Fruit fly (Drosophila melanogaster) whole organism, embryonic: ENCODE measurements around the gene clumsy.
A peak's percentile ranks its signal among the peaks of the same experiment; 100 is the strongest.

Source experiments
- B-H2 ChIP-seq: fragments of 200-800 bp; sonication (Bioruptor generic); optimal IDR thresholded peaks from 2 replicates; lab custom pipeline; 2018; ENCODE audit warnings: missing biosample characterization, mild to moderate bottlenecking, missing genetic modification characterization
- CG10321 ChIP-seq: fragments of 200-800 bp; sonication (Bioruptor generic); IDR thresholded peaks from 2 replicates; pipeline ENCODE4 v1.3.6; 2022; ENCODE audit warnings: missing biosample characterization, missing genetic modification characterization
- CG12236 ChIP-seq: fragments of 200-800 bp; sonication (Bioruptor generic); optimal IDR thresholded peaks from 2 replicates; lab custom pipeline; 2016; ENCODE audit warnings: missing biosample characterization, missing genetic modification characterization
- CG14014 ChIP-seq: fragments of 200-800 bp; sonication (Bioruptor generic); IDR thresholded peaks from 2 replicates; pipeline ENCODE4 v1.3.6; 2022; ENCODE audit warnings: missing biosample characterization, missing genetic modification characterization
- CG14860 ChIP-seq: fragments of 200-800 bp; sonication (Bioruptor generic); IDR thresholded peaks from 3 replicates; pipeline ENCODE4 v1.3.6; 2022; ENCODE audit warnings: missing biosample characterization, missing genetic modification characterization; ENCODE audit not compliant: partially characterized antibody
- CG15073 ChIP-seq: fragments of 200-800 bp; sonication (Bioruptor generic); optimal IDR thresholded peaks from 2 replicates; lab custom pipeline; 2016; ENCODE audit warnings: missing biosample characterization, missing genetic modification characterization
- CG15269 ChIP-seq: fragments of 200-800 bp; sonication (Bioruptor generic); optimal IDR thresholded peaks from 2 replicates; lab custom pipeline; 2018; ENCODE audit warnings: missing biosample characterization, mild to moderate bottlenecking, missing genetic modification characterization, moderate library complexity
- CG15479 ChIP-seq: fragments of 200-800 bp; sonication (Bioruptor generic); optimal IDR thresholded peaks from 3 replicates; lab custom pipeline; 2019; ENCODE audit warnings: missing biosample characterization, mild to moderate bottlenecking, missing genetic modification characterization, moderate library complexity
- CG17361 ChIP-seq: fragments of 200-800 bp; sonication (Bioruptor generic); IDR thresholded peaks from 3 replicates; pipeline ENCODE4 v1.3.6; 2022; ENCODE audit warnings: missing biosample characterization, missing genetic modification characterization
- CG3065 ChIP-seq: fragments of 200-800 bp; sonication (Bioruptor generic); optimal IDR thresholded peaks from 2 replicates; lab custom pipeline; 2016; ENCODE audit warnings: missing biosample characterization, missing genetic modification characterization
- CG31388 ChIP-seq: fragments of 200-800 bp; sonication (Bioruptor generic); optimal IDR thresholded peaks from 2 replicates; lab custom pipeline; 2016; ENCODE audit warnings: missing biosample characterization, missing genetic modification characterization
- CG32767 ChIP-seq: fragments of 200-800 bp; sonication (Bioruptor generic); IDR thresholded peaks from 2 replicates; pipeline ENCODE4 v1.3.6; 2022; ENCODE audit warnings: missing biosample characterization, missing genetic modification characterization
- CG4404 ChIP-seq: fragments of 200-800 bp; sonication (Bioruptor generic); IDR thresholded peaks from 2 replicates; pipeline ENCODE4 v1.3.6; 2022; ENCODE audit warnings: missing biosample characterization, missing genetic modification characterization
- CG6654 ChIP-seq: fragments of 200-800 bp; sonication (Bioruptor generic); optimal IDR thresholded peaks from 2 replicates; lab custom pipeline; 2017; ENCODE audit warnings: missing biosample characterization, mild to moderate bottlenecking, missing genetic modification characterization
- CG7786 ChIP-seq: fragments of 200-800 bp; sonication (Bioruptor generic); optimal IDR thresholded peaks from 2 replicates; lab custom pipeline; 2016; ENCODE audit warnings: missing biosample characterization, missing genetic modification characterization
- CG8290 ChIP-seq, 3 experiments: fragments of 200-800 bp; sonication (Bioruptor generic); optimal IDR thresholded peaks; 2 replicates each; lab custom pipeline; 2016 to 2019; ENCODE audit warnings: missing biosample characterization in 3 of 3, missing genetic modification characterization in 3 of 3, mild to moderate bottlenecking in 2 of 3, moderate library complexity in 1 of 3
- CG8924 ChIP-seq: fragments of 200-800 bp; optimal IDR thresholded peaks from 3 replicates; lab custom pipeline; 2019; ENCODE audit warnings: missing biosample characterization, mild to moderate bottlenecking, missing genetic modification characterization, moderate library complexity
- CG9609 ChIP-seq: fragments of 200-800 bp; sonication (Bioruptor generic); optimal IDR thresholded peaks from 3 replicates; lab custom pipeline; 2016; ENCODE audit warnings: missing biosample characterization, missing genetic modification characterization
- CHES-1-like ChIP-seq: fragments of 200-800 bp; sonication (Bioruptor generic); optimal IDR thresholded peaks from 2 replicates; lab custom pipeline; 2016; ENCODE audit warnings: missing biosample characterization, missing genetic modification characterization
- Camta ChIP-seq: fragments of 200-800 bp; sonication (Bioruptor generic); optimal IDR thresholded peaks from 2 replicates; lab custom pipeline; 2016; ENCODE audit warnings: missing biosample characterization, missing genetic modification characterization
- D19A ChIP-seq: fragments of 200-800 bp; optimal IDR thresholded peaks from 3 replicates; lab custom pipeline; 2019; ENCODE audit warnings: missing biosample characterization, mild to moderate bottlenecking, missing genetic modification characterization, moderate library complexity
- Ets97D ChIP-seq: fragments of 200-800 bp; sonication (Bioruptor generic); optimal IDR thresholded peaks from 3 replicates; lab custom pipeline; 2016; ENCODE audit warnings: missing biosample characterization, missing genetic modification characterization
- Med ChIP-seq: fragments of 200-800 bp; sonication (Bioruptor generic); peaks from one replicate; lab custom pipeline; 2016; ENCODE audit warnings: missing biosample characterization, missing genetic modification characterization, mild to moderate bottlenecking, inconsistent platforms, moderate library complexity
- Opbp ChIP-seq: fragments of 200-800 bp; sonication (Bioruptor generic); IDR thresholded peaks from 3 replicates; pipeline ENCODE4 v1.3.6; 2022; ENCODE audit warnings: missing biosample characterization, missing genetic modification characterization; ENCODE audit not compliant: partially characterized antibody
- Optix ChIP-seq: fragments of 200-800 bp; sonication (Bioruptor generic); IDR thresholded peaks from 3 replicates; pipeline ENCODE4 v1.3.6; 2022; ENCODE audit warnings: missing biosample characterization, missing genetic modification characterization
- Ravus ChIP-seq: fragments of 200-800 bp; sonication (Bioruptor generic); IDR thresholded peaks from 2 replicates; pipeline ENCODE4 v1.3.6; 2022; ENCODE audit warnings: missing biosample characterization, missing genetic modification characterization
- Rfx ChIP-seq: fragments of 200-800 bp; sonication (Bioruptor generic); IDR thresholded peaks from 2 replicates; pipeline ENCODE4 v1.3.6; 2022; ENCODE audit warnings: missing biosample characterization, missing genetic modification characterization
- Trl ChIP-seq, 3 experiments: fragments of >200 bp in 2 of 3; fragments of 200-800 bp in 1 of 3; sonication (Bioruptor generic) in 1 of 3; optimal IDR thresholded peaks; 2 replicates in 1 of 3; 3 replicates in 2 of 3; lab custom pipeline; 2016 to 2017; ENCODE audit warnings: missing biosample characterization in 1 of 3, missing genetic modification characterization in 1 of 3
- Xrp1 ChIP-seq: fragments of 200-800 bp; sonication (Bioruptor generic); IDR thresholded peaks from 2 replicates; pipeline ENCODE4 v1.3.6; 2022; ENCODE audit warnings: missing biosample characterization, missing genetic modification characterization
- cato ChIP-seq: fragments of 200-800 bp; sonication (Bioruptor generic); optimal IDR thresholded peaks from 2 replicates; lab custom pipeline; 2016; ENCODE audit warnings: missing biosample characterization, missing genetic modification characterization, borderline replicate concordance
- caup ChIP-seq: fragments of 200-800 bp; sonication (Bioruptor generic); optimal IDR thresholded peaks from 3 replicates; lab custom pipeline; 2017; ENCODE audit warnings: missing biosample characterization, mild to moderate bottlenecking, missing genetic modification characterization, moderate library complexity; ENCODE audit not compliant: severe bottlenecking
- cg ChIP-seq: fragments of 200-800 bp; sonication (Bioruptor generic); optimal IDR thresholded peaks from 3 replicates; lab custom pipeline; 2019; ENCODE audit warnings: missing biosample characterization, mild to moderate bottlenecking, missing genetic modification characterization, moderate library complexity
- chif ChIP-seq, 2 experiments: fragments of 200-800 bp; sonication (Bioruptor generic); optimal IDR thresholded peaks; 3 replicates each; lab custom pipeline; 2016; ENCODE audit warnings: missing biosample characterization in 2 of 2, missing genetic modification characterization in 2 of 2
- danr ChIP-seq: fragments of 200-800 bp; sonication (Bioruptor generic); IDR thresholded peaks from 2 replicates; pipeline ENCODE4 v1.3.6; 2022; ENCODE audit warnings: missing biosample characterization, missing genetic modification characterization
- dysf ChIP-seq: fragments of 200-800 bp; sonication (Bioruptor generic); IDR thresholded peaks from 3 replicates; pipeline ENCODE4 v1.3.6; 2022; ENCODE audit warnings: missing biosample characterization, missing genetic modification characterization
- eve ChIP-seq, 2 experiments: fragments of >200 bp; optimal IDR thresholded peaks; 2 replicates each; lab custom pipeline; 2017; ENCODE audit warnings: missing biosample characterization in 2 of 2, missing genetic modification characterization in 2 of 2
- gcm2 ChIP-seq: fragments of 200-800 bp; sonication (Bioruptor generic); optimal IDR thresholded peaks from 2 replicates; lab custom pipeline; 2016; ENCODE audit warnings: missing biosample characterization, missing genetic modification characterization
- gem ChIP-seq: fragments of 200-800 bp; sonication (Bioruptor generic); optimal IDR thresholded peaks from 2 replicates; lab custom pipeline; 2019; ENCODE audit warnings: missing biosample characterization, mild to moderate bottlenecking, missing genetic modification characterization, moderate library complexity
- lola ChIP-seq, 3 experiments: fragments of >200 bp in 2 of 3; fragments of 200-800 bp in 1 of 3; sonication (Bioruptor generic) in 1 of 3; optimal IDR thresholded peaks; 2 replicates each; lab custom pipeline; 2017 to 2019; ENCODE audit warnings: missing biosample characterization in 3 of 3, missing genetic modification characterization in 3 of 3, mild to moderate bottlenecking in 1 of 3, moderate library complexity in 1 of 3
- nau ChIP-seq: fragments of 200-800 bp; sonication (Bioruptor generic); optimal IDR thresholded peaks from 3 replicates; lab custom pipeline; 2017; ENCODE audit warnings: missing biosample characterization, mild to moderate bottlenecking, missing genetic modification characterization, missing genetic modification reagents
- pan ChIP-seq, 4 experiments: fragments of >200 bp in 3 of 4; fragments of 200-800 bp in 1 of 4; sonication (Bioruptor generic) in 1 of 4; optimal IDR thresholded peaks in 3 of 4; IDR thresholded peaks in 1 of 4; 2 replicates each; pipeline versions ENCODE4 v1.3.6 to Lab custom; 2017 to 2022; ENCODE audit warnings: missing biosample characterization in 2 of 4, missing genetic modification characterization in 2 of 4, mixed read lengths in 1 of 4
- phol ChIP-seq: fragments of 200-800 bp; sonication (Bioruptor generic); optimal IDR thresholded peaks from 3 replicates; lab custom pipeline; 2018; ENCODE audit warnings: missing biosample characterization, mild to moderate bottlenecking, missing genetic modification characterization, moderate library complexity
- pita ChIP-seq: fragments of 200-800 bp; sonication (Bioruptor generic); optimal IDR thresholded peaks from 2 replicates; lab custom pipeline; 2017; ENCODE audit warnings: missing biosample characterization, mild to moderate bottlenecking, missing genetic modification characterization
- sqz ChIP-seq: fragments of 200-800 bp; sonication (Bioruptor generic); optimal IDR thresholded peaks from 3 replicates; lab custom pipeline; 2018; ENCODE audit warnings: missing biosample characterization, mild to moderate bottlenecking, missing genetic modification characterization
- sr ChIP-seq: fragments of 200-800 bp; sonication (Bioruptor generic); IDR thresholded peaks from 3 replicates; pipeline ENCODE4 v1.3.6; 2022; ENCODE audit warnings: missing biosample characterization, missing genetic modification characterization
- ssp ChIP-seq: fragments of 200-800 bp; sonication (Bioruptor generic); IDR thresholded peaks from 2 replicates; pipeline ENCODE4 v1.3.6; 2022; ENCODE audit warnings: missing biosample characterization, missing genetic modification characterization
- tx ChIP-seq: fragments of 200-800 bp; sonication (Bioruptor generic); optimal IDR thresholded peaks from 2 replicates; lab custom pipeline; 2016; ENCODE audit warnings: missing biosample characterization, missing genetic modification characterization
- unpg ChIP-seq: fragments of 200-800 bp; sonication (Bioruptor generic); optimal IDR thresholded peaks from 3 replicates; lab custom pipeline; 2018; ENCODE audit warnings: missing biosample characterization, mild to moderate bottlenecking, missing genetic modification characterization, moderate library complexity
- wek ChIP-seq: fragments of 200-800 bp; sonication (Bioruptor generic); optimal IDR thresholded peaks from 3 replicates; lab custom pipeline; 2018; ENCODE audit warnings: missing biosample characterization, mild to moderate bottlenecking, missing genetic modification characterization, moderate library complexity
- wor ChIP-seq: fragments of 200-800 bp; sonication (Bioruptor generic); IDR thresholded peaks from 2 replicates; pipeline ENCODE4 v1.3.6; 2022; ENCODE audit warnings: missing biosample characterization, missing genetic modification characterization

Gene clumsy

dm6 chr2L:21221114-21221578 lies 14.9 kb downstream of the clumsy start, which contains the start of gene CG8677 (continued):
- TF ChIP-seq wek (GFP tag; lab: Kevin White, UChicago): no peak
- no peak for TF ChIP-seq cato
- no peak for TF ChIP-seq pan (optimal IDR thresholded peaks at IDR 0.05; lab: Kevin White, UChicago)
- no peak for TF ChIP-seq pan (GFP tag; optimal IDR thresholded peaks at IDR 0.05 in 1 of 2, IDR thresholded peaks at IDR 0.05 in 1 of 2)
- no peak for TF ChIP-seq gem (tag; lab: Kevin White, UChicago)
- no peak for TF ChIP-seq pita (GFP tag; lab: Kevin White, UChicago)
- no peak for TF ChIP-seq Optix (GFP tag; lab: Robert Waterston, UW)
- peak; percentile 63 for TF ChIP-seq Rfx (GFP tag; lab: Robert Waterston, UW)
- peak; percentile 44 for TF ChIP-seq Ets97D (GFP tag; lab: Kevin White, UChicago)
- no peak for TF ChIP-seq caup (GFP tag; lab: Kevin White, UChicago)
- TF ChIP-seq Ravus: no peak
- no peak for TF ChIP-seq eve (GFP tag; optimal IDR thresholded peaks at IDR 0.05; lab: Kevin White, UChicago)
- TF ChIP-seq CG6654: no peak
- no peak for TF ChIP-seq CG31388
- TF ChIP-seq Camta (GFP tag; lab: Kevin White, UChicago): no peak
- TF ChIP-seq CG15073 (GFP tag; lab: Kevin White, UChicago): no peak
- TF ChIP-seq CG15479: no peak
- no peak for TF ChIP-seq nau
- no peak for TF ChIP-seq Xrp1
- no peak for TF ChIP-seq sqz (GFP tag; lab: Kevin White, UChicago)
- no peak for TF ChIP-seq CG12236 (GFP tag; lab: Kevin White, UChicago)
- TF ChIP-seq CHES-1-like (GFP tag; lab: Kevin White, UChicago): peak; percentile 28
- peak; percentile 90 for TF ChIP-seq phol (tag; lab: Kevin White, UChicago)
- TF ChIP-seq chif (GFP tag; optimal IDR thresholded peaks at IDR 0.05; lab: Kevin White, UChicago): no peak
- no peak for TF ChIP-seq CG8924 (tag; lab: Kevin White, UChicago)
- TF ChIP-seq wor (GFP tag; lab: Robert Waterston, UW): no peak
- TF ChIP-seq sr (GFP tag; lab: Robert Waterston, UW): no peak
- no peak for TF ChIP-seq unpg (GFP tag; lab: Kevin White, UChicago)
- no peak for TF ChIP-seq CG15269 (tag; lab: Kevin White, UChicago)
- TF ChIP-seq D19A (tag; lab: Kevin White, UChicago): no peak
- TF ChIP-seq Med: peak; percentile 64
- TF ChIP-seq lola (GFP tag; optimal IDR thresholded peaks at IDR 0.05; lab: Kevin White, UChicago): no peak
- no peak for TF ChIP-seq Trl (optimal IDR thresholded peaks at IDR 0.05; lab: Kevin White, UChicago)
- no peak for TF ChIP-seq Trl (GFP tag; optimal IDR thresholded peaks at IDR 0.05; lab: Kevin White, UChicago)
- TF ChIP-seq CG3065 (GFP tag; lab: Kevin White, UChicago): no peak
- TF ChIP-seq CG8290 (GFP tag; optimal IDR thresholded peaks at IDR 0.05; lab: Kevin White, UChicago): no peak
- no peak for TF ChIP-seq CG8290 (tag; optimal IDR thresholded peaks at IDR 0.05; lab: Kevin White, UChicago)
- TF ChIP-seq cg (GFP tag; lab: Kevin White, UChicago): no peak
- TF ChIP-seq CG10321 (GFP tag; lab: Robert Waterston, UW): no peak
- no peak for TF ChIP-seq CG14860
- no peak for TF ChIP-seq CG9609 (GFP tag; lab: Kevin White, UChicago)
- no peak for TF ChIP-seq CG4404 (GFP tag; lab: Robert Waterston, UW)
- no peak for TF ChIP-seq gcm2 (GFP tag; lab: Kevin White, UChicago)
- no peak for TF ChIP-seq dysf (GFP tag; lab: Robert Waterston, UW)
- TF ChIP-seq tx (GFP tag; lab: Kevin White, UChicago): no peak
- TF ChIP-seq CG14014 (GFP tag; lab: Robert Waterston, UW): 0 out of 2 replicates have a peak, but pooled peaks have one; percentile 20
- TF ChIP-seq ssp (GFP tag; lab: Robert Waterston, UW): no peak
- TF ChIP-seq Opbp (GFP tag; lab: Robert Waterston, UW): 0 out of 3 replicates have a peak, but pooled peaks have one; percentile 40
- TF ChIP-seq B-H2: no peak
- no peak for TF ChIP-seq CG7786 (GFP tag; lab: Kevin White, UChicago)
- TF ChIP-seq CG17361 (GFP tag; lab: Robert Waterston, UW): no peak
- TF ChIP-seq CG32767 (GFP tag; lab: Robert Waterston, UW): peak; percentile 39
- TF ChIP-seq danr: peak; percentile 15; the same call in 1 of the 2 replicates
